Fruit fly (Drosophila melanogaster): ENCODE data around the gene knk.

The knk gene

DNA sequence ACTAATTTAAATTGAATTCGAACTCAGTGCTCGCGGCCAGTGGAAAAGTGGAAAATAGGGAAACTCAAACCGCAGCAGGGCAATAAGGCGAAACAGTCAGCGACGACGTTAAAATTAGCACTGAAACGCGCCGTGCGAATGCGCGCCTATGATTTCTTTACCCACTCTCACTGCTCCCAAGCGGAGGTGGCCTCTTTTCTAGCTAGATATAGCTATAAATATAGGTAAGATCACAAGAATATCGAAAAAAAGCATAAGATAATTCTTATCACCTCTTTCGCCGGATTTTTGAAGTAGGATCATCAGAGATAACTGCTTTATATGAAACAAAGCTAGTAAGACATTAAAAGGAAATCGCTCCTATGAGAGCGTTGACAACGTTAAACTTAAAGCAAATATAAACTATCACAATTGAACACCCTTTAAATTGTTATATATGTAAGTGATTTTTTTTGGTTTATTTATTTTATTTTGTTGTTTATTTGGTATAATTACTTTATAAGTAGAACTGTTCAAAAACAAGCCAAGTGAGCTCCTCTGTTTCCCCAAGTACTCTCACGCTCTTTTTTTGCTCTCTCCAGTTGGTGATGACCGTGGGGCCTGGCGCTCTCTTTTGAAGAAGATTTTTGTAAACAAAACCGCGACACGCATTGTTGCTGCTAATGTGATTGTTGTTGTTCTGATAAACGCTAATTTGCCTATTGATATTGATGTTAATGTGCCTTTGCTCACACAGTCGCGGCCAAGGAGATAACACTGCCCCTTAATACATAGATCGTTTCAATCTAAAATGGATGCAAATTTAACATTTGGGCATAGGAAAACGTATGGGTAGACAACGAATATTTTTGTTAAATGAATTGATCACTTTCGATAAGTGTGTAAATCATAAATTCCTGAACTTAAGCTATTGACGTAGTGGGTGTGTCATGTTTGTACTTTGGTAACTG, 14.5 kb upstream of the knk start, which contains the start of gene tws (continued):
- TF ChIP-seq PHDP (tag; optimal IDR thresholded peaks at IDR 0.05), result peak; percentile 70
- TF ChIP-seq Hsf (GFP tag; optimal IDR thresholded peaks at IDR 0.05), result peak; percentile 39
- no peak for TF ChIP-seq stwl (tag; optimal IDR thresholded peaks at IDR 0.05)
- TF ChIP-seq Myb (GFP tag; optimal IDR thresholded peaks at IDR 0.05), result peak; percentile 19
- peak; percentile 35; the same call in 1 of the 3 replicates for TF ChIP-seq CG34422 (GFP tag; IDR thresholded peaks at IDR 0.05)
- TF ChIP-seq GATAe (GFP tag; conservative IDR thresholded peaks at IDR 0.05), result no peak
- no peak for TF ChIP-seq CG4854 (GFP tag; optimal IDR thresholded peaks at IDR 0.05)
- peak; percentile 38 for TF ChIP-seq tap (tag; optimal IDR thresholded peaks at IDR 0.05)
- peak; percentile 57 for TF ChIP-seq CG18262 (tag; optimal IDR thresholded peaks at IDR 0.05)
- TF ChIP-seq en (GFP tag; optimal IDR thresholded peaks at IDR 0.05), result no peak
- TF ChIP-seq CG12155 (GFP tag; optimal IDR thresholded peaks at IDR 0.05), result no peak
- TF ChIP-seq dan (GFP tag; IDR thresholded peaks at IDR 0.05), result no peak
- peak; percentile 35 for TF ChIP-seq ems (GFP tag; optimal IDR thresholded peaks at IDR 0.05)
- TF ChIP-seq CG16813 (GFP tag; IDR thresholded peaks at IDR 0.05; ENCODE audit: partially characterized antibody), result no peak
- TF ChIP-seq tx (GFP tag; optimal IDR thresholded peaks at IDR 0.05), result no peak
- TF ChIP-seq tup (GFP tag; optimal IDR thresholded peaks at IDR 0.05), result peak; percentile 36
- peak; percentile 23 for TF ChIP-seq nmo (GFP tag; optimal IDR thresholded peaks at IDR 0.05)
- TF ChIP-seq al (GFP tag; IDR thresholded peaks at IDR 0.05), result 0 out of 2 replicates have a peak, but pooled peaks have one; percentile 37
- peak; percentile 66; the same call in 2 of the 4 replicates for TF ChIP-seq chinmo (GFP tag; IDR thresholded peaks at IDR 0.05; ENCODE audit: partially characterized antibody)
- 0 out of 2 replicates have a peak, but pooled peaks have one; percentile 5 for TF ChIP-seq HLH3B (GFP tag; IDR thresholded peaks at IDR 0.05)
- TF ChIP-seq phol (tag; optimal IDR thresholded peaks at IDR 0.05), result peak; percentile 33
- peak; percentile 4 for TF ChIP-seq pnt (GFP tag; optimal IDR thresholded peaks at IDR 0.05)
- no peak for TF ChIP-seq Dll (GFP tag; IDR thresholded peaks at IDR 0.05; ENCODE audit: partially characterized antibody)
- no peak; the same call in 1 of the 2 replicates for TF ChIP-seq amos (GFP tag; IDR thresholded peaks at IDR 0.05; ENCODE audit: partially characterized antibody)
- TF ChIP-seq Adf1 (GFP tag; IDR thresholded peaks at IDR 0.05), result peak; percentile 7; the same call in 1 of the 2 replicates
- no peak for TF ChIP-seq Gsc (GFP tag; IDR thresholded peaks at IDR 0.05)
- TF ChIP-seq peb (GFP tag; IDR thresholded peaks at IDR 0.05), result no peak
- TF ChIP-seq CG7745 (tag; optimal IDR thresholded peaks at IDR 0.05), result no peak
- TF ChIP-seq CG11456 (GFP tag; IDR thresholded peaks at IDR 0.05), result peak; percentile 52; the same call in 1 of the 3 replicates
- TF ChIP-seq gt (GFP tag; IDR thresholded peaks at IDR 0.05), result no peak
- no peak for TF ChIP-seq Dip2 (GFP tag; IDR thresholded peaks at IDR 0.05)
- TF ChIP-seq CG6791 (GFP tag; IDR thresholded peaks at IDR 0.05; ENCODE audit: partially characterized antibody), result 0 out of 3 replicates have a peak, but pooled peaks have one; percentile 37
- no peak; the same call in 2 of the 3 replicates for TF ChIP-seq CG14050 (GFP tag; IDR thresholded peaks at IDR 0.05)
- peak; percentile 18 for TF ChIP-seq CG2875 (GFP tag; optimal IDR thresholded peaks at IDR 0.05)
- TF ChIP-seq CG3065 (GFP tag; optimal IDR thresholded peaks at IDR 0.05), result no peak
- TF ChIP-seq gcm2 (GFP tag; optimal IDR thresholded peaks at IDR 0.05), result peak; percentile 2
- TF ChIP-seq CG12299 (tag; optimal IDR thresholded peaks at IDR 0.05), result no peak
- TF ChIP-seq CG31388 (GFP tag; optimal IDR thresholded peaks at IDR 0.05), result no peak
- no peak for TF ChIP-seq CG30020 (tag; optimal IDR thresholded peaks at IDR 0.05)
- peak; percentile 16 for TF ChIP-seq Hr3 (GFP tag; optimal IDR thresholded peaks at IDR 0.05)
- peak; percentile 22; the same call in 1 of the 2 replicates for TF ChIP-seq MBD-R2 (GFP tag; IDR thresholded peaks at IDR 0.05)
- peak; percentile 54 for TF ChIP-seq CG6254 (GFP tag; optimal IDR thresholded peaks at IDR 0.05)
- peak; percentile 6 to 23 for TF ChIP-seq bsh (GFP tag; optimal IDR thresholded peaks at IDR 0.05)
- TF ChIP-seq gsb (GFP tag; IDR thresholded peaks at IDR 0.05), result no peak
- TF ChIP-seq unpg (GFP tag; optimal IDR thresholded peaks at IDR 0.05), result peak; percentile 69
- TF ChIP-seq Vsx1 (GFP tag; optimal IDR thresholded peaks at IDR 0.05), result peak; percentile 71
- peak; percentile 33; the same call in 1 of the 2 replicates for TF ChIP-seq CG10366 (GFP tag; IDR thresholded peaks at IDR 0.05)
- no peak for TF ChIP-seq zen (tag; optimal IDR thresholded peaks at IDR 0.05)

All from whole organism, embryonic.